Worm (Caenorhabditis elegans): ENCODE measurements around the gene C13A2.1.

DNA sequence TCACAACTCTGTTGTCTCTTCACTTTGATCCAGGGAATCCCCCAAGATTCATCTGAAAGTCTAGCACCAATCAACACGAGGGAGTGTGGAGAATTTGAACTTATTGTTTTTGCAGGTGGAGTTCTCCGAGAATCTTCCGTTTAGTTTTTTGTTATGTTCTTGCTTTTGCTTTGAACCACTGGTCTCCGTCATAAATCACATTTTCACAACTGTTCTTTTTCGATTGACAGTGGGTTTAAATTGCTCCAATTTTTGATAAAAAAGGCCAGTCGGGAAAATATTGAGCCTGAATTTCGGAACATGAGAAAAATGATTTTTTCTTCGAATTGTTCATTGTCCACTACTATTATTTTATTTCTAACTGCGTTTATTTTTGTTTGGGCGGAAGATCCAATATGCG is 33.1 kb downstream of the C13A2.1 start, which contains the start of gene F10G2.10:
- TF ChIP-seq klf-2 (GFP tag; conservative IDR thresholded peaks at IDR 0.05) (no peak), ztf-23 (GFP tag; IDR thresholded peaks at IDR 0.05) (no peak), flt-1 (GFP tag; IDR thresholded peaks at IDR 0.05) (no peak), ref-1 (GFP tag; conservative IDR thresholded peaks at IDR 0.05) (no peak), T22C8.4 (GFP tag; IDR thresholded peaks at IDR 0.05) (no peak), tab-1 (GFP tag; IDR thresholded peaks at IDR 0.05) (no peak), med-1 (GFP tag; optimal IDR thresholded peaks at IDR 0.05; ENCODE audit: insufficient read depth) (no peak)

Data from whole organism, midembryonic.